Worm (Caenorhabditis elegans) whole organism, L3 larva: ENCODE results near the gene B0563.5.

Experiments
- ama-1 ChIP-seq: fragments of 150-350 bp; optimal IDR thresholded peaks from 2 replicates; lab custom pipeline; 2018
- fkh-10 ChIP-seq: sonication (generic microtip); optimal IDR thresholded peaks from 2 replicates; lab custom pipeline; 2017; ENCODE audit warnings: missing biosample characterization, missing genetic modification reagents, missing genetic modification characterization
- lin-39 ChIP-seq: fragments of 150-350 bp; optimal IDR thresholded peaks from 2 replicates; lab custom pipeline; 2018; ENCODE audit warnings: missing biosample characterization, missing genetic modification reagents, missing genetic modification characterization
- nhr-11 ChIP-seq: fragments of 150-350 bp; optimal IDR thresholded peaks from 2 replicates; lab custom pipeline; 2014; ENCODE audit warnings: missing biosample characterization, missing genetic modification characterization
- pha-4 ChIP-seq: fragments of 150-350 bp; optimal IDR thresholded peaks from 2 replicates; lab custom pipeline; 2014; ENCODE audit warnings: missing biosample characterization, missing genetic modification reagents, missing genetic modification characterization
- zag-1 ChIP-seq: fragments of 150-350 bp; optimal IDR thresholded peaks from 2 replicates; lab custom pipeline; 2014; ENCODE audit warnings: missing biosample characterization, missing genetic modification characterization

DNA sequence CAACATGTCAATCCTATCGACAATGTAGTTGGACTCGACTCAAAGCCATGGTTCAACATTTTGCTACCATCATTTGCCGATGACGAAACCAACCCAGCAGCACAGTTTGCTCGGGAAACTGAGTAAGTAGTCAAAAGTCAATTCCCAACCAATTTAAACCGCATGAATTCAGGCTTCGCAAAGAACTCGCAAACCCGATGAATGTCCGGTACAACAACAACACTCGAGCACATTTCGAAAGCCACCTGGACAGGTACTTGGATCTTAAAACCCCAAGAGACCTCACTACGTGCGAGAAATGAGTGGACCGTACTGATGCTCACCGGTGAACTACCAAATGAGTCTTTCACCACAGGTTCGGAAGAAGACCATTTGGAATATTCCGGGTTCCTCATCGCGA is 48.1 kb downstream of the B0563.5 start:
- no peak for TF ChIP-seq ama-1
- TF ChIP-seq zag-1 (tag; lab: Kevin White, UChicago): no peak
- TF ChIP-seq lin-39 (tag; lab: Kevin White, UChicago): no peak
- TF ChIP-seq fkh-10: no peak
- TF ChIP-seq nhr-11 (tag; lab: Kevin White, UChicago): no peak
- no peak for TF ChIP-seq pha-4
